Worm (Caenorhabditis elegans) whole organism, late embryonic: ENCODE measurements around the gene tnt-4.

ENCODE experiments used
- T23F11.4 ChIP-seq: fragments of 200-800 bp; sonication (Bioruptor generic); optimal IDR thresholded peaks from 2 replicates; lab custom pipeline; 2018; ENCODE audit warnings: mild to moderate bottlenecking, missing genetic modification characterization, missing compliant biosample characterization
- Y22D7AL.16 ChIP-seq: sonication (generic microtip); optimal IDR thresholded peaks from 2 replicates; lab custom pipeline; 2016; ENCODE audit warnings: missing genetic modification characterization, missing compliant biosample characterization
- ahr-1 ChIP-seq: sonication (generic microtip); optimal IDR thresholded peaks from 2 replicates; lab custom pipeline; 2016; ENCODE audit warnings: missing genetic modification characterization, missing compliant biosample characterization
- ceh-18 ChIP-seq: sonication (generic microtip); optimal IDR thresholded peaks from 2 replicates; lab custom pipeline; 2016; ENCODE audit warnings: missing genetic modification characterization, missing compliant biosample characterization
- ceh-19 ChIP-seq: fragments of 200-800 bp; sonication (Bioruptor generic); optimal IDR thresholded peaks from 2 replicates; lab custom pipeline; 2018; ENCODE audit warnings: mild to moderate bottlenecking, missing genetic modification characterization, missing compliant biosample characterization
- ceh-22 ChIP-seq: sonication (generic microtip); optimal IDR thresholded peaks from 2 replicates; lab custom pipeline; 2017; ENCODE audit warnings: missing biosample characterization, missing genetic modification characterization
- ceh-24 ChIP-seq: sonication (generic microtip); optimal IDR thresholded peaks from 2 replicates; lab custom pipeline; 2016; ENCODE audit warnings: mild to moderate bottlenecking, missing genetic modification characterization, missing compliant biosample characterization
- ceh-45 ChIP-seq: fragments of 200-800 bp; sonication (Bioruptor generic); IDR thresholded peaks from 2 replicates; pipeline ENCODE4 v1.3.6; 2022; ENCODE audit warnings: missing genetic modification reagents, missing genetic modification characterization, missing compliant biosample characterization
- ceh-48 ChIP-seq: sonication (generic microtip); optimal IDR thresholded peaks from 2 replicates; lab custom pipeline; 2016; ENCODE audit warnings: missing genetic modification characterization, inconsistent platforms, missing compliant biosample characterization
- ceh-6 ChIP-seq: fragments of 200-800 bp; sonication (Bioruptor generic); optimal IDR thresholded peaks from 2 replicates; lab custom pipeline; 2018; ENCODE audit warnings: mild to moderate bottlenecking, missing genetic modification characterization, missing compliant biosample characterization
- ceh-9 ChIP-seq: sonication (generic microtip); optimal IDR thresholded peaks from 2 replicates; lab custom pipeline; 2016; ENCODE audit warnings: mild to moderate bottlenecking, missing genetic modification characterization, inconsistent platforms, missing compliant biosample characterization
- dve-1 ChIP-seq: sonication (generic microtip); optimal IDR thresholded peaks from 2 replicates; lab custom pipeline; 2017; ENCODE audit warnings: antibody characterized with exemption, mild to moderate bottlenecking, missing genetic modification characterization, missing compliant biosample characterization
- elt-4 ChIP-seq: sonication (generic microtip); optimal IDR thresholded peaks from 2 replicates; lab custom pipeline; 2016; ENCODE audit warnings: missing genetic modification characterization, missing compliant biosample characterization
- ets-4 ChIP-seq: sonication (generic microtip); optimal IDR thresholded peaks from 2 replicates; lab custom pipeline; 2016; ENCODE audit warnings: missing genetic modification characterization, missing compliant biosample characterization
- eyg-1 ChIP-seq: sonication (generic microtip); optimal IDR thresholded peaks from 2 replicates; lab custom pipeline; 2016; ENCODE audit warnings: missing genotype, missing genetic modification characterization, missing compliant biosample characterization
- fkh-10 ChIP-seq: fragments of 150-350 bp; optimal IDR thresholded peaks from 2 replicates; lab custom pipeline; 2014; ENCODE audit warnings: missing biosample characterization, missing genetic modification reagents, missing genetic modification characterization
- gmeb-2 ChIP-seq: sonication (generic microtip); optimal IDR thresholded peaks from 2 replicates; lab custom pipeline; 2016; ENCODE audit warnings: missing genetic modification characterization, inconsistent platforms, missing compliant biosample characterization
- hlh-13 ChIP-seq: fragments of 200-800 bp; sonication (Bioruptor generic); optimal IDR thresholded peaks from 2 replicates; lab custom pipeline; 2018; ENCODE audit warnings: mild to moderate bottlenecking, missing genetic modification characterization, missing compliant biosample characterization
- hlh-15 ChIP-seq: sonication (generic microtip); optimal IDR thresholded peaks from 2 replicates; lab custom pipeline; 2016; ENCODE audit warnings: missing genetic modification characterization, missing compliant biosample characterization
- hlh-6 ChIP-seq: sonication (generic microtip); optimal IDR thresholded peaks from 2 replicates; lab custom pipeline; 2016; ENCODE audit warnings: missing genotype, missing genetic modification characterization, missing compliant biosample characterization
- hlh-8 ChIP-seq: sonication (generic microtip); optimal IDR thresholded peaks from 2 replicates; lab custom pipeline; 2016; ENCODE audit warnings: missing genotype, missing genetic modification characterization, missing compliant biosample characterization
- lim-6 ChIP-seq: sonication (generic microtip); optimal IDR thresholded peaks from 2 replicates; lab custom pipeline; 2016; ENCODE audit warnings: missing genetic modification characterization, missing compliant biosample characterization
- mec-3 ChIP-seq: sonication (generic microtip); optimal IDR thresholded peaks from 2 replicates; lab custom pipeline; 2016; ENCODE audit warnings: borderline replicate concordance, missing genetic modification characterization, missing compliant biosample characterization
- nfya-1 ChIP-seq: sonication (generic microtip); optimal IDR thresholded peaks from 2 replicates; lab custom pipeline; 2017; ENCODE audit warnings: missing genetic modification characterization, mild to moderate bottlenecking, missing compliant biosample characterization, antibody characterized with exemption, moderate library complexity
- nhr-11 ChIP-seq: fragments of 150-350 bp; optimal IDR thresholded peaks from 2 replicates; lab custom pipeline; 2014; ENCODE audit warnings: missing biosample characterization, missing genetic modification characterization
- nhr-232 ChIP-seq: sonication (generic microtip); optimal IDR thresholded peaks from 2 replicates; lab custom pipeline; 2016; ENCODE audit warnings: missing genetic modification characterization, missing compliant biosample characterization
- npax-4 ChIP-seq: sonication (generic microtip); optimal IDR thresholded peaks from 2 replicates; lab custom pipeline; 2016; ENCODE audit warnings: missing genetic modification characterization, missing compliant biosample characterization
- pha-2 ChIP-seq: sonication (generic microtip); optimal IDR thresholded peaks from 2 replicates; lab custom pipeline; 2017; ENCODE audit warnings: mild to moderate bottlenecking, missing genetic modification characterization, missing compliant biosample characterization
- pros-1 ChIP-seq: fragments of 150-350 bp; optimal IDR thresholded peaks from 2 replicates; lab custom pipeline; 2014; ENCODE audit warnings: missing biosample characterization, missing genetic modification reagents, missing genetic modification characterization
- ref-2 ChIP-seq: sonication (generic microtip); optimal IDR thresholded peaks from 2 replicates; lab custom pipeline; 2016; ENCODE audit warnings: missing genetic modification characterization, missing compliant biosample characterization
- sdc-2 ChIP-seq: sonication (generic microtip); optimal IDR thresholded peaks from 2 replicates; lab custom pipeline; 2016; ENCODE audit warnings: missing genotype, missing genetic modification characterization, missing compliant biosample characterization
- sox-2 ChIP-seq: fragments of 200-800 bp; sonication (Bioruptor generic); IDR thresholded peaks from 2 replicates; pipeline ENCODE4 v1.3.6; 2022; ENCODE audit warnings: missing genetic modification reagents, missing genetic modification characterization, missing compliant biosample characterization
- syd-9 ChIP-seq: sonication (generic microtip); optimal IDR thresholded peaks from 2 replicates; lab custom pipeline; 2016; ENCODE audit warnings: mild to moderate bottlenecking, missing genetic modification characterization, moderate library complexity, missing compliant biosample characterization
- tbx-2 ChIP-seq: sonication (generic microtip); optimal IDR thresholded peaks from 2 replicates; lab custom pipeline; 2016; ENCODE audit warnings: missing genetic modification characterization, missing compliant biosample characterization
- tbx-7 ChIP-seq: sonication (generic microtip); optimal IDR thresholded peaks from 2 replicates; lab custom pipeline; 2016; ENCODE audit warnings: missing genotype, missing genetic modification characterization, missing compliant biosample characterization
- ttx-3 ChIP-seq: sonication (generic microtip); optimal IDR thresholded peaks from 2 replicates; lab custom pipeline; 2016; ENCODE audit warnings: missing genetic modification reagents, missing genetic modification characterization, missing compliant biosample characterization
- unc-3 ChIP-seq, 2 experiments: fragments of 200-800 bp in 1 of 2; sonication (Bioruptor generic) in 1 of 2; sonication (generic microtip) in 1 of 2; conservative IDR thresholded peaks in 1 of 2; optimal IDR thresholded peaks in 1 of 2; 2 replicates each; pipeline versions ENCODE4 v1.3.6 to Lab custom; 2016 to 2022; ENCODE audit warnings: missing compliant biosample characterization in 2 of 2, missing genetic modification characterization in 2 of 2, missing genetic modification reagents in 1 of 2
- unc-86 ChIP-seq: sonication (generic microtip); optimal IDR thresholded peaks from 2 replicates; lab custom pipeline; 2016; ENCODE audit warnings: missing genetic modification characterization, missing compliant biosample characterization
- ztf-16 ChIP-seq: sonication (generic microtip); optimal IDR thresholded peaks from 2 replicates; lab custom pipeline; 2017; ENCODE audit warnings: missing genetic modification characterization, missing compliant biosample characterization

Gene tnt-4

ce11 chrV:1992515-1992968, at the start of gene tnt-4:
Gene tnt-4 (minus strand): TSS chrV:1992918.
- TF ChIP-seq tbx-7 (tag; lab: Kevin White, UChicago): no peak
- TF ChIP-seq ceh-22 (tag; lab: Kevin White, UChicago): peak; percentile 47

DNA sequence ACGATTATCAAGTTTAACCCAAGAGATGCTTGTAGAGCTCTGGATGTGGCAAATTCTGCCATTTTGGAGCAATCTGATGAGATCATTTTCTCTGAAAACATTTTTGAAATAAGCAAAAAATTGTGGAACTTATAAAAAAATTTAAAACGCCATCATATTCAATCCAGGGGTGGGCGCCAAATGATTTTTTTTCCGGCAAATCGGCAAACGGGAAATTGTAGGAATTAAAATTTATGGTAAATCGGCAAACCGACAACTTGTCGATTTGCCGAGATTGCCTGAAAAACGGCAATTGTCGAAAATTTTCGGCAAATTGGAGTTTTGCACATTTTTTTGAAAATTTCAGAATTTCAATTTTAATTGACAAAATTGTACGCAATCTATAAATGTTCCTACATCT, 42.8 kb upstream of the tnt-4 start, which contains the start of gene srab-23:
srab-23 (minus strand) TSS at position 101 of the 400 bp plus-strand sequence.
- no peak for TF ChIP-seq hlh-8 (tag; lab: Kevin White, UChicago)
- no peak for TF ChIP-seq ahr-1 (tag; lab: Kevin White, UChicago)
- no peak for TF ChIP-seq sdc-2 (tag; lab: Kevin White, UChicago)
- no peak for TF ChIP-seq nhr-11 (tag; lab: Kevin White, UChicago)
- TF ChIP-seq hlh-13 (GFP tag; lab: Kevin White, UChicago): no peak
- TF ChIP-seq ceh-19 (GFP tag; lab: Kevin White, UChicago): no peak
- no peak for TF ChIP-seq eyg-1
- no peak for TF ChIP-seq ztf-16 (tag; lab: Kevin White, UChicago)

DNA sequence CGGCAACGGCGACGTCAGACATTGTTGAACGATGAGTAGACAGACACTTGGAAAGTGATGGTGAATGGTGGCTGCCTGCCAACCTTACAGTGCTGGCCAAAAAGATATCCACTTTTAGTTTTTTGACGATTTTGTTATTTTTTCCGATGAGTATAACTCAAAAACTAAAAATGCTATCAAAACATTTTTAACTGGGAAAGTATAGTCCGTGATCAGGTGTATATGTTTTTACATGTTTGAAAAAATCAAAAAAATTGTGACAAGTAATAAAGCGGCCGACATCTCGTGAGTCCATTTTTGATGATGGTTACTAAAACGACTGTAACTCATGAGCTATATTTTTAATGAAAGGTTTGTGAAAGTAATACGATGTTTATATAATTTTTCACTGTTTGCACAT, 38.7 kb upstream of the tnt-4 start, which contains the start of gene hil-6:
hil-6 (minus strand) TSS at position 101 of the 400 bp plus-strand sequence.
- TF ChIP-seq hlh-6: no peak
- no peak for TF ChIP-seq T23F11.4 (GFP tag; lab: Kevin White, UChicago)
- no peak for TF ChIP-seq ahr-1 (tag; lab: Kevin White, UChicago)
- no peak for TF ChIP-seq gmeb-2 (tag; lab: Kevin White, UChicago)
- TF ChIP-seq hlh-15: no peak
- no peak for TF ChIP-seq elt-4
- no peak for TF ChIP-seq Y22D7AL.16 (tag; lab: Kevin White, UChicago)
- no peak for TF ChIP-seq lim-6 (tag; lab: Kevin White, UChicago)
- no peak for TF ChIP-seq ceh-18 (tag; lab: Kevin White, UChicago)
- TF ChIP-seq ceh-24 (tag; lab: Kevin White, UChicago): no peak
- no peak for TF ChIP-seq ceh-45
- no peak for TF ChIP-seq unc-3 (GFP tag; conservative IDR thresholded peaks at IDR 0.05; lab: Robert Waterston, UW)
- no peak for TF ChIP-seq unc-3 (tag; optimal IDR thresholded peaks at IDR 0.05; lab: Kevin White, UChicago)
- no peak for TF ChIP-seq sox-2 (GFP tag; lab: Robert Waterston, UW)
- no peak for TF ChIP-seq dve-1 (tag; lab: Kevin White, UChicago)
- TF ChIP-seq pha-2: no peak
- no peak for TF ChIP-seq ceh-19 (GFP tag; lab: Kevin White, UChicago)
- TF ChIP-seq unc-86 (tag; lab: Kevin White, UChicago): no peak
- TF ChIP-seq fkh-10 (GFP tag; lab: Kevin White, UChicago): no peak
- no peak for TF ChIP-seq npax-4 (tag; lab: Kevin White, UChicago)

DNA sequence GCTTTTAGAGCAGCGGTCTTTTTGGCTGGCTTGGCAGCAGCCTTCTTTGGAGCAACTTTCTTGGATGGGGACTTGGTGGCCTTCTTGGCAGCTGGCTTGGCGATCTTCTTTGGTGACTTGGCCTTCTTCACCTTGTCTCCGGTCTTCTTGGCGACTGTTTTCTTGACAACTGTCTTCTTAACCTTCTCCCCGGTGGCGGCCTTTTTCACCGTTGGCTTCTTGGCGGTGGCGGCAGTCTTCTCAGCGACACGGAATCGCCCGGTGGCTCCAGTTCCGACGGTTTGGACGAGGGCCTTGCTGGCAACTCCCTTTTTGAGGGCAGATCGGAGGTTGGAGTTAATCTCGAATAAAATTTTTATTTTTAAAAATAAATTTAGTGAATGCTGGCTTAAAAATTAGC, 37.9 kb upstream of the tnt-4 start:
- TF ChIP-seq pha-2: no peak
- no peak for TF ChIP-seq ceh-48 (tag; lab: Kevin White, UChicago)
- TF ChIP-seq syd-9 (tag; lab: Kevin White, UChicago): no peak
- TF ChIP-seq ref-2 (tag; lab: Kevin White, UChicago): no peak
- TF ChIP-seq ttx-3 (tag; lab: Kevin White, UChicago): no peak
- TF ChIP-seq ceh-6 (GFP tag; lab: Kevin White, UChicago): no peak
- no peak for TF ChIP-seq ceh-18 (tag; lab: Kevin White, UChicago)
- no peak for TF ChIP-seq npax-4 (tag; lab: Kevin White, UChicago)
- TF ChIP-seq ets-4: no peak
- TF ChIP-seq mec-3 (tag; lab: Kevin White, UChicago): no peak
- TF ChIP-seq unc-3 (GFP tag; conservative IDR thresholded peaks at IDR 0.05; lab: Robert Waterston, UW): no peak
- no peak for TF ChIP-seq unc-3 (tag; optimal IDR thresholded peaks at IDR 0.05; lab: Kevin White, UChicago)
- no peak for TF ChIP-seq pros-1
- TF ChIP-seq nhr-232: no peak
- no peak for TF ChIP-seq ceh-9 (tag; lab: Kevin White, UChicago)
- TF ChIP-seq gmeb-2 (tag; lab: Kevin White, UChicago): no peak
- no peak for TF ChIP-seq nfya-1
- TF ChIP-seq tbx-2: no peak
